Worm (Caenorhabditis elegans): Measurements from ENCODE around the gene gpa-7.

- TF ChIP-seq hmg-11 (tag; optimal IDR thresholded peaks at IDR 0.05): no peak
- TF ChIP-seq pqm-1 (tag; optimal IDR thresholded peaks at IDR 0.05): no peak
- TF ChIP-seq zag-1 (tag; optimal IDR thresholded peaks at IDR 0.05): no peak
- TF ChIP-seq fkh-2 (tag; optimal IDR thresholded peaks at IDR 0.05): no peak
- TF ChIP-seq ztf-11 (tag; optimal IDR thresholded peaks at IDR 0.05): no peak
- no peak for TF ChIP-seq elt-1 (tag; optimal IDR thresholded peaks at IDR 0.05)
- no peak for TF ChIP-seq ZK546.5 (tag; optimal IDR thresholded peaks at IDR 0.05)
- no peak for TF ChIP-seq nhr-237 (tag; optimal IDR thresholded peaks at IDR 0.05)
- TF ChIP-seq aly-2 (tag; optimal IDR thresholded peaks at IDR 0.05): no peak
- no peak for TF ChIP-seq ama-1 (optimal IDR thresholded peaks at IDR 0.05)
Observed at ce11 chrIV:10398244-10398643, 5.6 kb upstream of the gpa-7 start.

Measured in whole organism, L3 larva.